Worm (Caenorhabditis elegans): ENCODE data around the gene C45H4.13.

DNA sequence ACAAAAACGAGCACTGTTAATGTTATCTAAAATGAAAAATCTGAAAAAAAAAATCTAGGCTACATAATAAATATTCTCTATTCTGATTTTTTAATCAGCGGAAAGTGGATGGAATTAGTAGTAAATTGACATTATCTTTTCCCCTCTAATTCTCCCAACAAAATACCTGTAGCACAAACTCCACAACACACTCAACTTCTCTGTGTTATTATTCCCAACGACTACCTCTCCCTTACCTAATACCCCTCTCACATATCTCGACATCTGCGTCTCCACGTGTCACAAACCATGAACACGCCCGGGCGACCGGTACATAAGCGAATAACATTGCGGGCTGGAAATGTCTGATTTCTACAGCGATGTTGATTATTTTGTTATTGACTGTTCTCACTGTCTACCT, 32.4 kb upstream of the C45H4.13 start, which contains the start of gene cyp-33C2:
- TF ChIP-seq eyg-1 (tag; optimal IDR thresholded peaks at IDR 0.05), result no peak
- TF ChIP-seq ztf-16 (tag; optimal IDR thresholded peaks at IDR 0.05), result no peak
- no peak for TF ChIP-seq nhr-11 (tag; optimal IDR thresholded peaks at IDR 0.05)
- no peak for TF ChIP-seq tbx-2 (tag; optimal IDR thresholded peaks at IDR 0.05)
- TF ChIP-seq unc-42 (tag; optimal IDR thresholded peaks at IDR 0.05), result no peak
- TF ChIP-seq hlh-15 (tag; optimal IDR thresholded peaks at IDR 0.05), result no peak
- TF ChIP-seq ceh-19 (GFP tag; optimal IDR thresholded peaks at IDR 0.05), result no peak
- TF ChIP-seq ahr-1 (tag; optimal IDR thresholded peaks at IDR 0.05), result no peak
- no peak for TF ChIP-seq pag-3 (tag; optimal IDR thresholded peaks at IDR 0.05; ENCODE audit: borderline replicate concordance)
- no peak for TF ChIP-seq lin-11 (tag; optimal IDR thresholded peaks at IDR 0.05)

Data from whole organism, late embryonic.